Worm (Caenorhabditis elegans): ENCODE results near the gene apn-1.

The apn-1 gene

ce11 chrII:8032657-8033056 lies 14.7 kb upstream of the apn-1 start, which contains the start of gene nrf-6:
Gene nrf-6, minus strand, starts transcription at chrII:8032708.
- TF ChIP-seq pqm-1 (tag; optimal IDR thresholded peaks at IDR 0.05) (peak; percentile 62), elt-2 (tag; optimal IDR thresholded peaks at IDR 0.05) (peak; percentile 87), unc-39 (tag; optimal IDR thresholded peaks at IDR 0.05) (no peak)

DNA sequence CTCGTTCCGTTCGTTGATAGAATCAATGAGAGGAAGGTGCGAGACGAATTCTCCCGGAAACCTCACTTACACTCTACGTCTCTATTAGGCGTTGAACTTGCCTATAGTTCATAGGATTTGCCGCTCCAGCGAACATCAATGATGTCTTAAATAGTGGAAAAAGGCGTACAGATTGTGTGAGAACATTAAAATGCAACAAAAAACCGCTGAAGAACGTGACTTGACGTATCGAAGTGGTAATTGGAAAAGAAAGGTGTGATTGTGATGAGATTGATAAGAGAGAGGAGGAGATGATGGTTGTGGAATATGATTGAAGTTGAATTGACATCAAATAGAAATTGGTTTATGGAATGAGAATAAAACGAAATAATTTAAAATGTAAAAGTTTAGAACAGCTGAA lies 13.4 kb upstream of the apn-1 start:
- no peak for TF ChIP-seq R02D3.7 (tag; optimal IDR thresholded peaks at IDR 0.05)
- peak; percentile 52 for TF ChIP-seq elt-2 (tag; optimal IDR thresholded peaks at IDR 0.05)

DNA sequence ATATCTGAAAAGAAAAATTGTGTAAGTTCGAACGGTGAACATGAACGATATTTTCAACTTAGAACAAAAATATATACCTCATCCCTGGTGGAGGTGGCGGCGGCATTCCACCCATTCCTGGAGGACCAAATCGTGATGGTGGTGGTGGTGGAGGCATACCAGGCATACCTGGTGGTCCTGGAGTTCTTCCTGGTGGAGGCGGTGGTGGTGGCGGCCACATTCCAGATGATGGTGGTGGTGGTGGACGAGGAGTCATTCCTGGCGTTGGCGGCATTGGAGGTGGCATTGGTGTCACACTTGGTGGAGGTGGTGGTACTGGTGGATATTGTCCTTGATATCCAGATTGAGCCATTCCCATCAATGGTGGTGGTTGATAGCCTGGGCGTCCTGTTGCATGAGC lies 12.7 kb upstream of the apn-1 start:
- no peak for TF ChIP-seq pha-4 (tag; optimal IDR thresholded peaks at IDR 0.05)
- TF ChIP-seq nhr-28 (tag; optimal IDR thresholded peaks at IDR 0.05) = no peak
- no peak for TF ChIP-seq fkh-2 (tag; optimal IDR thresholded peaks at IDR 0.05)
- TF ChIP-seq lsy-12 (tag; optimal IDR thresholded peaks at IDR 0.05) = no peak
- no peak for TF ChIP-seq aly-2 (tag; optimal IDR thresholded peaks at IDR 0.05)
- no peak for TF ChIP-seq mdl-1 (tag; optimal IDR thresholded peaks at IDR 0.05)
- no peak for TF ChIP-seq nhr-76 (tag; optimal IDR thresholded peaks at IDR 0.05)
- TF ChIP-seq tbx-2 (tag; optimal IDR thresholded peaks at IDR 0.05) = no peak
- TF ChIP-seq egl-27 (tag; optimal IDR thresholded peaks at IDR 0.05) = no peak
- no peak for TF ChIP-seq zag-1 (tag; optimal IDR thresholded peaks at IDR 0.05)
- no peak for TF ChIP-seq hmg-11 (tag; optimal IDR thresholded peaks at IDR 0.05)
- TF ChIP-seq daf-12 (tag; optimal IDR thresholded peaks at IDR 0.05) = no peak
- no peak for TF ChIP-seq mml-1 (tag; optimal IDR thresholded peaks at IDR 0.05)
- TF ChIP-seq unc-62 (GFP tag; optimal IDR thresholded peaks at IDR 0.05) = no peak
- TF ChIP-seq ceh-9 (tag; optimal IDR thresholded peaks at IDR 0.05) = no peak
- no peak for TF ChIP-seq ceh-28 (tag; optimal IDR thresholded peaks at IDR 0.05)
- no peak for TF ChIP-seq snpc-4 (tag; optimal IDR thresholded peaks at IDR 0.05)
- no peak for TF ChIP-seq unc-39 (tag; optimal IDR thresholded peaks at IDR 0.05)

ce11 chrII:8035667-8036066 lies 11.7 kb upstream of the apn-1 start, which contains the start of gene sap-49:
Gene sap-49, minus strand, starts transcription at chrII:8035767.
- TF ChIP-seq ceh-28 (tag; optimal IDR thresholded peaks at IDR 0.05) (no peak), lin-15B (tag; optimal IDR thresholded peaks at IDR 0.05) (no peak)

DNA sequence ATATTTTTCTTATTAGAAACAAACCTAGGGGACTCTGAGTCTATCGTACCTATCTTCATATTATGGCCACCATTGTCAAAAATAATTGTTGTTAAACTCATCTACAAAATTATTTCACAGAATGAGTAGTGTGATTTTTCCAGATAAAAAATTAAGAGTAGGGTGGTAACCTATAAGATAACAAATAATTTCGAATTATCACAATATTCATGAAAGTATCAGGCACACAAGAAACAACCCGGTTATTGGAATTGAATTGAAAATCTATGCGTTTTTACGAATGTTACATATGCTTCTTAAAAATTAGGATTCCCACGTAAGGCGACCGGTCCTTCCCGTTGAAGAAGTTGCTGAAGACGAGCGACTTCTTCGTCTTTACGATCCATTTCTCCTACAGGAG lies 10.1 kb upstream of the apn-1 start, which contains the start of gene arp-6:
TSS of gene arp-6 (minus strand) at position 101 of the 400 bp plus-strand sequence.
- no peak for TF ChIP-seq egl-27 (tag; optimal IDR thresholded peaks at IDR 0.05)
- TF ChIP-seq ceh-16 (tag; optimal IDR thresholded peaks at IDR 0.05) = no peak
- no peak for TF ChIP-seq ztf-11 (tag; optimal IDR thresholded peaks at IDR 0.05)
- TF ChIP-seq pqm-1 (tag; optimal IDR thresholded peaks at IDR 0.05) = no peak
- no peak for TF ChIP-seq nhr-25 (tag; optimal IDR thresholded peaks at IDR 0.05)
- TF ChIP-seq nhr-76 (tag; optimal IDR thresholded peaks at IDR 0.05) = no peak
- no peak for TF ChIP-seq egl-5 (tag; optimal IDR thresholded peaks at IDR 0.05)
- no peak for TF ChIP-seq lsy-12 (tag; optimal IDR thresholded peaks at IDR 0.05)
- no peak for TF ChIP-seq pha-4 (tag; optimal IDR thresholded peaks at IDR 0.05)
- TF ChIP-seq snpc-4 (tag; optimal IDR thresholded peaks at IDR 0.05) = no peak
- no peak for TF ChIP-seq hmg-11 (tag; optimal IDR thresholded peaks at IDR 0.05)
- no peak for TF ChIP-seq mml-1 (tag; optimal IDR thresholded peaks at IDR 0.05)

- TF ChIP-seq lsy-12 (tag; optimal IDR thresholded peaks at IDR 0.05) (no peak), nhr-77 (tag; optimal IDR thresholded peaks at IDR 0.05) (no peak), pqm-1 (tag; optimal IDR thresholded peaks at IDR 0.05) (no peak), ztf-4 (tag; optimal IDR thresholded peaks at IDR 0.05) (no peak), elt-3 (tag; optimal IDR thresholded peaks at IDR 0.05) (no peak), tbx-2 (tag; optimal IDR thresholded peaks at IDR 0.05) (no peak), ceh-82 (tag; optimal IDR thresholded peaks at IDR 0.05) (no peak), nhr-28 (tag; optimal IDR thresholded peaks at IDR 0.05) (no peak), skn-1 (tag; optimal IDR thresholded peaks at IDR 0.05) (no peak), ceh-9 (tag; optimal IDR thresholded peaks at IDR 0.05) (no peak), aly-2 (tag; optimal IDR thresholded peaks at IDR 0.05) (no peak), ceh-28 (tag; optimal IDR thresholded peaks at IDR 0.05) (no peak), unc-39 (tag; optimal IDR thresholded peaks at IDR 0.05) (no peak), lin-15B (tag; optimal IDR thresholded peaks at IDR 0.05) (no peak)
These were observed 9.5 kb upstream of the apn-1 start, which contains the start of gene C08B11.9 for ce11 chrII:8037863-8038262. Gene C08B11.9, minus strand, starts transcription at chrII:8038169.
